Fruit fly (Drosophila melanogaster) whole organism, prepupa: ENCODE results near the gene CG3630.

Source experiments
- Blimp-1 ChIP-seq: fragments of 200-800 bp; sonication (Bioruptor generic); optimal IDR thresholded peaks from 3 replicates; lab custom pipeline; 2017; ENCODE audit warnings: missing biosample characterization, missing genetic modification characterization, mild to moderate bottlenecking, moderate library complexity, missing genetic modification reagents
- CG11294 ChIP-seq: fragments of 200-800 bp; sonication (Bioruptor generic); IDR thresholded peaks from 2 replicates; pipeline ENCODE4 v1.3.6; 2022; ENCODE audit warnings: missing biosample characterization, missing genetic modification characterization
- CG16779 ChIP-seq: fragments of 200-800 bp; sonication (Bioruptor generic); optimal IDR thresholded peaks from 3 replicates; lab custom pipeline; 2017; ENCODE audit warnings: missing biosample characterization, mild to moderate bottlenecking, missing genetic modification characterization
- OdsH ChIP-seq: fragments of 200-800 bp; sonication (Bioruptor generic); optimal IDR thresholded peaks from 3 replicates; lab custom pipeline; 2016; ENCODE audit warnings: missing biosample characterization, missing genetic modification characterization
- fd85E ChIP-seq: fragments of 200-800 bp; sonication (Bioruptor generic); optimal IDR thresholded peaks from 3 replicates; lab custom pipeline; 2016; ENCODE audit warnings: missing biosample characterization, missing genetic modification characterization
- pdm3 ChIP-seq: fragments of 200-800 bp; sonication (Bioruptor generic); optimal IDR thresholded peaks from 3 replicates; lab custom pipeline; 2016; ENCODE audit warnings: missing biosample characterization, missing genetic modification characterization
- ss ChIP-seq, 2 experiments: fragments of 200-800 bp; sonication (Bioruptor generic); optimal IDR thresholded peaks; 2 replicates in 1 of 2; 3 replicates in 1 of 2; lab custom pipeline; 2017 to 2018; ENCODE audit warnings: mild to moderate bottlenecking in 2 of 2, missing biosample characterization in 2 of 2, missing genetic modification characterization in 2 of 2, moderate library complexity in 1 of 2

DNA sequence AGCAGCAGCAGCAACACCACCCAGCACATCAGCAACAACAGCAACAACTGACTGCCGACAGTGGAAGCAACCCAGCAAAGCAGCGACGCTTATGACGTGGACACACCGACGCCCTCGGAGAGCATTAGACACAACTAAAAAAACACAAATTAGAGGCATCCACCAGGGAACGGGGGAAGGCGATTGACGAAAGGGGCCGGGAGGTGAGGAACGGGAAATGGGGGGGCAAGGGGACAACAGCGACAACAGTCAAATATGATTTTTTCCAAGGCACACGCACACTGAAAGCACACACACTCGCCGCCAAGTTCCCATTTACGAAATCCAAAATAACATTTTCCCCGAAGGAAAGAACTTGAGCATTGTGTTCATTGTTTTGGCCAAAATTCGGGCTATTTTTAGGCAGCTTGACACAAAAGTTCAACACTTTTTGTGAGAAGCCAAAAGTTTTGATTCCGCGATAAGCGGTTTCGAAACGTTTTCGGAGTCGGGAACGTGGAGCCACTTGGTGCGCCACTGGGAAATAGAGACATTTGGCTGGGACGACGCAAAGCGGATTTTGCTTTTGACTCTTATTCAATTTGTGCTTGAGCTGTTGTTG lies 46.7 kb downstream of the CG3630 start:
- no peak for TF ChIP-seq pdm3 (GFP tag; lab: Kevin White, UChicago)
- TF ChIP-seq ss (GFP tag; optimal IDR thresholded peaks at IDR 0.05; lab: Kevin White, UChicago): no peak
- TF ChIP-seq CG11294: no peak
- no peak for TF ChIP-seq fd85E
- no peak for TF ChIP-seq Blimp-1 (GFP tag; lab: Kevin White, UChicago)
- TF ChIP-seq OdsH: no peak
- no peak for TF ChIP-seq CG16779
